Fruit fly (Drosophila melanogaster): ENCODE results near the gene Coprox.
A peak's percentile ranks its signal among the peaks of the same experiment; 100 is the strongest.

The Coprox gene

DNA sequence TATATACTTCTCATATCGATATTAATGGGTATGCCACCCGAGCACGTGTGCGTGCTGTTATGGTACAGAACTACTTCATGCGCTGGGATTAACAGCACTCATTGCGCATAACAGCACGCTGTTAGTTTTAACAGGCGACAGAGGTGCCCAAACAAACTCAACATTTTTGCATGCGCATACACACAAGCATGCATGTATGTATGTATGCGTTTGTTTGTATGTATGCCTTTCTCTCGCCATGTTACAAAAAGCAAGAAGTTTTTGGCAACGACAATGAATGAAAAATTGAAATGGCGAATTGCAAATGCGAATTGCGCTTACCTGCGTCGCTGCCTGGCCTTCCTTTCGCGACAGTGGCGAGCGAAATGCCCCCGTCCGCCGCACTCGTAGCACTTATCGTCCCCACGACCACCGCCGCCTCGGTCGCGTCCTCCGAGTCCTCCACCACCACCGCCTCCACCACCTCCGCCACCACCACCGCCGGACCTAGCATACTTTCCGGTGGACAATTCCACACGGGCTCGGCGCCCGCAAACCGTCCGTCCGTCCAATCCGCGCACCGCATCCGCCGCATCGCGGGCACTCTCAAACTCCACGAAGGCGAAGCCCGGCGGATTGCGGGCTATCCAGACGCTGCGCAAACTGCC lies 44.9 kb upstream of the Coprox start (continued):
- peak; percentile 7 for TF ChIP-seq CG1603 (tag; optimal IDR thresholded peaks at IDR 0.05)
- no peak for TF ChIP-seq h (optimal IDR thresholded peaks at IDR 0.05)
- peak; percentile 20; the same call in 1 of the 2 replicates for TF ChIP-seq unc-4 (GFP tag; IDR thresholded peaks at IDR 0.05; ENCODE audit: partially characterized antibody)
- peak; percentile 43 for TF ChIP-seq MBD-R2 (GFP tag; IDR thresholded peaks at IDR 0.05)
- 0 out of 3 replicates have a peak, but pooled peaks have one; percentile 33 for TF ChIP-seq Opbp (GFP tag; IDR thresholded peaks at IDR 0.05; ENCODE audit: partially characterized antibody)
- 0 out of 3 replicates have a peak, but pooled peaks have one; percentile 33 for TF ChIP-seq mld (GFP tag; IDR thresholded peaks at IDR 0.05; ENCODE audit: partially characterized antibody)
- TF ChIP-seq Bgb (GFP tag; IDR thresholded peaks at IDR 0.05; ENCODE audit: partially characterized antibody), result 0 out of 2 replicates have a peak, but pooled peaks have one; percentile 15
- TF ChIP-seq bigmax (GFP tag; optimal IDR thresholded peaks at IDR 0.05), result peak; percentile 68
- TF ChIP-seq CG4730 (GFP tag; IDR thresholded peaks at IDR 0.05), result no peak
- peak; percentile 63 for TF ChIP-seq CG15479 (GFP tag; optimal IDR thresholded peaks at IDR 0.05)
- peak; percentile 69; the same call in 1 of the 2 replicates for TF ChIP-seq rib (GFP tag; IDR thresholded peaks at IDR 0.05)
- TF ChIP-seq pb (GFP tag; optimal IDR thresholded peaks at IDR 0.05), result no peak
- TF ChIP-seq pita (GFP tag; optimal IDR thresholded peaks at IDR 0.05), result no peak
- TF ChIP-seq cg (GFP tag; optimal IDR thresholded peaks at IDR 0.05), result peak; percentile 95
- TF ChIP-seq MESR4 (GFP tag; optimal IDR thresholded peaks at IDR 0.05), result peak; percentile 32
- TF ChIP-seq CG9215 (GFP tag; IDR thresholded peaks at IDR 0.05), result no peak
- peak; percentile 39 for TF ChIP-seq CG2678 (tag; optimal IDR thresholded peaks at IDR 0.05)
- TF ChIP-seq CG1233 (GFP tag; optimal IDR thresholded peaks at IDR 0.05), result peak; percentile 8
- peak; percentile 22; the same call in 1 of the 3 replicates for TF ChIP-seq CG34422 (GFP tag; IDR thresholded peaks at IDR 0.05)
- 0 out of 2 replicates have a peak, but pooled peaks have one; percentile 10 for TF ChIP-seq sna (GFP tag; IDR thresholded peaks at IDR 0.05; ENCODE audit: partially characterized antibody)
- peak; percentile 27 for TF ChIP-seq CG12391 (tag; optimal IDR thresholded peaks at IDR 0.05)
- TF ChIP-seq CG16863 (GFP tag; optimal IDR thresholded peaks at IDR 0.05), result no peak
- TF ChIP-seq crol (GFP tag; IDR thresholded peaks at IDR 0.05), result peak; percentile 77; the same call in 1 of the 2 replicates
- TF ChIP-seq CG13287 (GFP tag; IDR thresholded peaks at IDR 0.05; ENCODE audit: partially characterized antibody), result peak; percentile 10; the same call in 1 of the 2 replicates
- TF ChIP-seq Med (GFP tag), result peak; percentile 1
- TF ChIP-seq CG17186 (GFP tag; optimal IDR thresholded peaks at IDR 0.05), result peak; percentile 99
- TF ChIP-seq Dref (GFP tag; IDR thresholded peaks at IDR 0.05), result no peak

DNA sequence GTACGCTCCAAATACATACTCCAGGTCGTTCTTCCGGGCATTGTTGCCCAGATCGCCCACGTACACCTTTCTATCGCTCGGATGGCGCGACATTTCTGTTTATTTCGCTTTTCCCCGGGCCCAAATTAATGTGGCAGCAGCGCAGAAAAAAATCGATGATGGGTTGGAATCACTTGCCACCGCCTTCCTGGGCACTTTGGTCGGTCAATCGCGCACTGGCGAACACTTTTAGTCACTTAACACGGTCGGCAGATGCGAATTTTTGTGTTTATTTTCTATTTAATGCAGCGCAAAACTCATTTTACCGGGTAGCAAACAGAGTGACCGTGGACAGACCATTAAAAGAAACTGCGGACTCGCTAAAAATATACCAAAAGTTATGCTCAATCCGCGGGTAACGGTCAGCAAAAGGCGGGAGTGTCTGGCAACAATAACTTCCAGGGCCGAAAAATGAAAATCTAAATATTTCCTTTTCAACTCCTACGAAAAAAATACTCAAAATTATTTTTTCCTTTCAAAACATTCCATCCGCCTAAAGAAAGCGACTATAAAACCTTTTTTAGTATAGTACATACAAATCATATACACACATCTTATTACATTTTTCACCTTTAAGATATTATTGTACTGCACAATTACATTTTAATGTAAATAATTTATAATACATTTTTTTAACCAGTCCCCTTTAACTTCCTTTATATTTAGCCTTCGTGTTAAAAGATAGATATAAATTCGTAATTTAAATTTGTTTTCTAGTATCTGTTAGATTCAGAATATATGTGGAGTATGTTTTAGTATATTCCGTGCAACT lies 44.2 kb upstream of the Coprox start, which contains the start of gene x16:
x16 (minus strand) TSS at position 361 of the 811 bp plus-strand sequence.
- TF ChIP-seq sqz (GFP tag; optimal IDR thresholded peaks at IDR 0.05) (no peak), Hsf (GFP tag; optimal IDR thresholded peaks at IDR 0.05) (peak; percentile 10), CG11093 (GFP tag; IDR thresholded peaks at IDR 0.05) (no peak), MESR4 (GFP tag; optimal IDR thresholded peaks at IDR 0.05) (peak; percentile 7), B-H2 (GFP tag; optimal IDR thresholded peaks at IDR 0.05) (peak; percentile 8), CG9215 (GFP tag; IDR thresholded peaks at IDR 0.05) (no peak), fd96Cb (tag; optimal IDR thresholded peaks at IDR 0.05) (no peak), CG31388 (GFP tag; optimal IDR thresholded peaks at IDR 0.05) (no peak), sd (tag; optimal IDR thresholded peaks at IDR 0.05) (no peak), CG11504 (tag; optimal IDR thresholded peaks at IDR 0.05) (peak; percentile 35), CHES-1-like (GFP tag; optimal IDR thresholded peaks at IDR 0.05) (no peak), nmo (GFP tag; optimal IDR thresholded peaks at IDR 0.05) (peak; percentile 30), D19B (GFP tag; optimal IDR thresholded peaks at IDR 0.05) (no peak), CG12236 (GFP tag; optimal IDR thresholded peaks at IDR 0.05) (no peak), CG4424 (GFP tag; optimal IDR thresholded peaks at IDR 0.05) (peak; percentile 23), CG3847 (GFP tag; IDR thresholded peaks at IDR 0.05) (peak; percentile 36; the same call in 1 of the 2 replicates), run (tag; optimal IDR thresholded peaks at IDR 0.05) (no peak), Dip2 (GFP tag; IDR thresholded peaks at IDR 0.05) (no peak), lov (optimal IDR thresholded peaks at IDR 0.05) (no peak), lov (GFP tag; IDR thresholded peaks at IDR 0.05) (no peak), klu (GFP tag; IDR thresholded peaks at IDR 0.05) (no peak), tx (GFP tag; optimal IDR thresholded peaks at IDR 0.05) (no peak), ssp (GFP tag; IDR thresholded peaks at IDR 0.05) (0 out of 2 replicates have a peak, but pooled peaks have one; percentile 14)
